Worm (Caenorhabditis elegans): ENCODE measurements around the gene mrpl-32.

The mrpl-32 gene

DNA sequence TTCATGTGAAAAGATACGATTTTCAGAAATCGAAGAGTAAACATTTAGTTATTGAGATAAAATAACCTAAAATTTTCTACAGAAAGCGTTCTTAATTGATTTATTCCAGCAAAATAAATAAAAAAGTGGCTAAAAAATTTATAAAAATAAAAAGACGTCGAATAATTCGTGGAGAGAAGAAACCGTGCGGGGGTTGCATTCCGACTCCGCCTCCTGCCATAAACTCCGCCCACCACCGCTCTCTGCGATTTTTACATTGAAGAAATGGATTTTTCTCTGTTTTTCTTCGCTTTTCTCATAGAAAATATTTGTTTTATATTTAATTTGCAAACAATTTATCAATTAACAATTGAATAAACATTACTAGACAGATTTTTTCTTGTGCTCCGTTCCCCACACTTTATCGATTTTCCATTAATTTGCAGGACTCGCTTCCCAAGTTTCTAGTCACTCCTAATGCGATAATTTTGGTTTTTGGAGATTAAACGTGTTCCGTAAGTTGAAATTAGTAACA is 44.1 kb upstream of the mrpl-32 start, which contains the start of the genes ubxn-4 and cyy-1:
Gene ubxn-4 (minus strand): TSS at position 114 of the 514 bp plus-strand sequence.
Gene cyy-1 (plus strand): TSS at position 426 of the 514 bp plus-strand sequence.
- peak; percentile 26 for TF ChIP-seq elt-2 (tag; optimal IDR thresholded peaks at IDR 0.05)
- TF ChIP-seq ceh-6 (GFP tag; optimal IDR thresholded peaks at IDR 0.05): no peak
- TF ChIP-seq nfya-1 (tag; optimal IDR thresholded peaks at IDR 0.05): peak; percentile 31
- no peak for TF ChIP-seq ceh-19 (GFP tag; optimal IDR thresholded peaks at IDR 0.05)
- peak; percentile 3 for TF ChIP-seq ceh-31 (tag; optimal IDR thresholded peaks at IDR 0.05)

DNA sequence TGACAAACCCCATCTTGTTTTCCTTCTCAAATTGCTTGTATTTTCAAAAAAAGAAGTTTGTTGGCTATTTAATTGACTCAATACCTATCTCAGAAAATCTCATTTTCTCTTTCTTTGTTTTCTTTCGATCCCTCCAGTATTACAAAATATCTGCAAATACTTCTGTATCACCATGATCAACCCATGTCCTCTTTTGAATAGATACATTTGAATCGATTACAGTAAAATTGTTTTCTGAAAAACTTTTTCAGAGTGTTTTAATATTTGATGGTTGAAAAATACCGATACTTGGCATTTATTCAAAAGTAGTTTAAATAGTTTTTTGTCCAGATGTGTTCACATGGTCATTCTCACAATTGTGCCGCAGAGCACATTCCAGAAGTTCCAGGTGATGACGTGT is 40.4 kb upstream of the mrpl-32 start, which contains the start of gene ZK353.9:
Gene ZK353.9 (plus strand): TSS at position 331 of the 400 bp plus-strand sequence.
- TF ChIP-seq sox-2 (GFP tag; IDR thresholded peaks at IDR 0.05) (no peak), pag-3 (tag; optimal IDR thresholded peaks at IDR 0.05; ENCODE audit: borderline replicate concordance) (no peak), elt-2 (tag; optimal IDR thresholded peaks at IDR 0.05) (no peak), ceh-14 (tag; optimal IDR thresholded peaks at IDR 0.05) (no peak), che-1 (tag; optimal IDR thresholded peaks at IDR 0.05) (no peak), pat-9 (tag; optimal IDR thresholded peaks at IDR 0.05) (no peak), T23F11.4 (GFP tag; optimal IDR thresholded peaks at IDR 0.05) (no peak), hlh-13 (GFP tag; optimal IDR thresholded peaks at IDR 0.05) (no peak), nhr-11 (tag; optimal IDR thresholded peaks at IDR 0.05) (no peak), ceh-30 (tag; optimal IDR thresholded peaks at IDR 0.05) (no peak), lin-11 (tag; optimal IDR thresholded peaks at IDR 0.05) (no peak), pha-4 (tag; optimal IDR thresholded peaks at IDR 0.05) (no peak)

DNA sequence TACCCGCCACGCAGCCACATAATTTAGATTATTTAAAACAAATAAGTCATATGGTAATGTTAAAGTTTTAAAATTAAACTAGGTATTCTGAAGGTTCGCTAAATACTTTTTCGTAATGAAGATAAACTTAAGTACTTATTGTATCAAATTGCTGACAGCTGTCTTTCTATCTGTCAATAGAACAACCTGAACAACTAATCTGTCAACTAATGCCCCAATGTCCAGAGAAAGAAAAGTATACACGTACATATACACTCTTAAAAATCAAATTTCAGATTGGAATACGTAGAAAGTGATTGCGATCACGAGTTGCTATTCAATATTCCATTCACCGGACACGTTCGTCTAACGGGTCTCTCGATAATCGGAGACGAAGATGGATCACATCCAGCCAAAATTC is 38.8 kb upstream of the mrpl-32 start:
- TF ChIP-seq pha-2 (tag; optimal IDR thresholded peaks at IDR 0.05): no peak
- TF ChIP-seq unc-55 (GFP tag; optimal IDR thresholded peaks at IDR 0.05): peak; percentile 30
- no peak for TF ChIP-seq unc-42 (tag; optimal IDR thresholded peaks at IDR 0.05)

DNA sequence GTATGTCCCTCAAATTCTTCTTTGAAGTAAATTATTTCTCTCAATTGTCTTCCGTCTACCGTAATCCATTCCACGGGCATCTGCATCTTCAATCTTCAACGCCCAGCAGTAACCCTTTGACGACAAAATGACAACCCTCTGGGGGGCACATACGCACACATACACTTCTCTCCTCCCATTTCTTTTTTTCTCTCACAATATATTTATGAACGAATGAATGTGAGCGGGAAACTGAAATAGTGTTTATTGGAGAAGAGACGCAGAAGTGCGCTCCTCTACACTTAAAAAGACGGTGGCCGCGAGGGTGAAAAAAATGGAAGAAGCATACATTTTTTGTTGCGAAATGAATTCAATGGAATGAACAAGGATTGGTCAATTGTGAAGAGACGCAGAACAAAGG is 37.6 kb upstream of the mrpl-32 start:
- TF ChIP-seq C38D4.7 (GFP tag; optimal IDR thresholded peaks at IDR 0.05): no peak
- no peak for TF ChIP-seq pag-3 (tag; optimal IDR thresholded peaks at IDR 0.05; ENCODE audit: borderline replicate concordance)
- TF ChIP-seq eyg-1 (tag; optimal IDR thresholded peaks at IDR 0.05): no peak
- no peak for TF ChIP-seq fkh-6 (tag; optimal IDR thresholded peaks at IDR 0.05)
- no peak for TF ChIP-seq sdc-2 (tag; optimal IDR thresholded peaks at IDR 0.05)
- TF ChIP-seq ceh-30 (tag; optimal IDR thresholded peaks at IDR 0.05): no peak
- no peak for TF ChIP-seq ceh-19 (GFP tag; optimal IDR thresholded peaks at IDR 0.05)
- peak; percentile 13 for TF ChIP-seq ceh-2 (tag; optimal IDR thresholded peaks at IDR 0.05)
- no peak for TF ChIP-seq hlh-30 (tag; optimal IDR thresholded peaks at IDR 0.05; ENCODE audit: insufficient read depth)
- TF ChIP-seq dve-1 (tag; optimal IDR thresholded peaks at IDR 0.05): peak; percentile 27
- no peak for TF ChIP-seq syd-9 (tag; optimal IDR thresholded peaks at IDR 0.05)
- peak; percentile 75 for TF ChIP-seq ceh-31 (tag; optimal IDR thresholded peaks at IDR 0.05)
- no peak for TF ChIP-seq Y22D7AL.16 (tag; optimal IDR thresholded peaks at IDR 0.05)
- TF ChIP-seq npax-4 (tag; optimal IDR thresholded peaks at IDR 0.05): no peak
- no peak for TF ChIP-seq ceh-24 (tag; optimal IDR thresholded peaks at IDR 0.05)
- no peak for TF ChIP-seq fkh-10 (GFP tag; optimal IDR thresholded peaks at IDR 0.05)
- no peak for TF ChIP-seq odd-2 (tag; optimal IDR thresholded peaks at IDR 0.05)
- TF ChIP-seq unc-3 (GFP tag; conservative IDR thresholded peaks at IDR 0.05): no peak
- peak; percentile 44 for TF ChIP-seq unc-3 (tag; optimal IDR thresholded peaks at IDR 0.05)
- TF ChIP-seq hlh-13 (GFP tag; optimal IDR thresholded peaks at IDR 0.05): no peak
- TF ChIP-seq ceh-18 (tag; optimal IDR thresholded peaks at IDR 0.05): no peak
- no peak for TF ChIP-seq ceh-48 (tag; optimal IDR thresholded peaks at IDR 0.05)
- TF ChIP-seq madf-2 (tag; optimal IDR thresholded peaks at IDR 0.05): no peak
- TF ChIP-seq sox-4 (tag; optimal IDR thresholded peaks at IDR 0.05): no peak
- TF ChIP-seq unc-86 (tag; optimal IDR thresholded peaks at IDR 0.05): no peak
- TF ChIP-seq dmd-4 (tag; optimal IDR thresholded peaks at IDR 0.05; ENCODE audit: borderline replicate concordance): peak; percentile 23
- TF ChIP-seq ceh-45 (GFP tag; IDR thresholded peaks at IDR 0.05): no peak
- peak; percentile 67 for TF ChIP-seq ref-2 (tag; optimal IDR thresholded peaks at IDR 0.05)
- TF ChIP-seq ceh-34 (tag; optimal IDR thresholded peaks at IDR 0.05): no peak
- TF ChIP-seq unc-42 (tag; optimal IDR thresholded peaks at IDR 0.05): peak; percentile 46
- no peak for TF ChIP-seq hlh-15 (tag; optimal IDR thresholded peaks at IDR 0.05)
- no peak for TF ChIP-seq ceh-6 (GFP tag; optimal IDR thresholded peaks at IDR 0.05)
- TF ChIP-seq ama-1 (optimal IDR thresholded peaks at IDR 0.05): no peak
- no peak for TF ChIP-seq pqm-1 (tag; optimal IDR thresholded peaks at IDR 0.05)
- TF ChIP-seq nhr-11 (tag; optimal IDR thresholded peaks at IDR 0.05): no peak
- TF ChIP-seq pat-9 (tag; optimal IDR thresholded peaks at IDR 0.05): no peak

All from whole organism, late embryonic.